Worm (Caenorhabditis elegans): Measurements from ENCODE around the gene str-225.

- TF ChIP-seq ama-1 (optimal IDR thresholded peaks at IDR 0.05) (no peak), tra-4 (tag; optimal IDR thresholded peaks at IDR 0.05) (no peak), aly-1 (tag; optimal IDR thresholded peaks at IDR 0.05) (no peak), ets-7 (tag; optimal IDR thresholded peaks at IDR 0.05) (no peak), ceh-36 (tag; optimal IDR thresholded peaks at IDR 0.05) (no peak), ceh-13 (GFP tag; optimal IDR thresholded peaks at IDR 0.05) (no peak), pes-1 (GFP tag; IDR thresholded peaks at IDR 0.05) (no peak), flt-1 (GFP tag; IDR thresholded peaks at IDR 0.05) (no peak)
Observed at ce11 chrV:3477496-3477895, 30.1 kb upstream of the str-225 start, which contains the start of gene srbc-31.

All from whole organism, early embryonic.